Fruit fly (Drosophila melanogaster): ENCODE data around the gene CG43448.

CG43448 gene

dm6 chr3R:30189836-30190235, 47.7 kb downstream of the CG43448 start (continued):
- TF ChIP-seq CG6808 (GFP tag; optimal IDR thresholded peaks at IDR 0.05) (peak; percentile 58), CG8319 (GFP tag; optimal IDR thresholded peaks at IDR 0.05) (peak; percentile 53), Eip93F (GFP tag; optimal IDR thresholded peaks at IDR 0.05) (peak; percentile 19), CG7368 (GFP tag; optimal IDR thresholded peaks at IDR 0.05) (peak; percentile 60), Hr4 (GFP tag; optimal IDR thresholded peaks at IDR 0.05) (peak; percentile 44), CG11902 (GFP tag; optimal IDR thresholded peaks at IDR 0.05) (peak; percentile 63), CG11762 (GFP tag; optimal IDR thresholded peaks at IDR 0.05; ENCODE audit: insufficient read depth) (peak; percentile 24), Sox102F (GFP tag; optimal IDR thresholded peaks at IDR 0.05) (peak; percentile 52), esn (GFP tag; optimal IDR thresholded peaks at IDR 0.05) (peak; percentile 80), dac (GFP tag; optimal IDR thresholded peaks at IDR 0.05) (no peak), Met (GFP tag; optimal IDR thresholded peaks at IDR 0.05) (peak; percentile 69), topi (GFP tag; optimal IDR thresholded peaks at IDR 0.05) (peak; percentile 69), CG10669 (GFP tag; optimal IDR thresholded peaks at IDR 0.05) (peak; percentile 61), Gug (GFP tag; IDR thresholded peaks at IDR 0.05) (0 out of 2 replicates have a peak, but pooled peaks have one; percentile 29), dsx (GFP tag; optimal IDR thresholded peaks at IDR 0.05; ENCODE audit: poor library complexity, severe bottlenecking) (peak; percentile 45), fkh (GFP tag; optimal IDR thresholded peaks at IDR 0.05) (no peak), Ets21C (GFP tag; optimal IDR thresholded peaks at IDR 0.05) (peak; percentile 57), CG32006 (GFP tag; optimal IDR thresholded peaks at IDR 0.05) (peak; percentile 45), Ets96B (tag; optimal IDR thresholded peaks at IDR 0.05) (peak; percentile 60), fd59A (GFP tag; optimal IDR thresholded peaks at IDR 0.05) (peak; percentile 39), CG1621 (tag; optimal IDR thresholded peaks at IDR 0.05) (peak; percentile 53), Eip75B (GFP tag; optimal IDR thresholded peaks at IDR 0.05) (peak; percentile 74), CG6276 (GFP tag; optimal IDR thresholded peaks at IDR 0.05) (no peak), CG3032 (tag; optimal IDR thresholded peaks at IDR 0.05) (peak; percentile 63), CG11294 (GFP tag; IDR thresholded peaks at IDR 0.05) (0 out of 2 replicates have a peak, but pooled peaks have one; percentile 37), CG6163 (GFP tag; IDR thresholded peaks at IDR 0.05) (peak; percentile 80), Lpt (GFP tag; optimal IDR thresholded peaks at IDR 0.05) (no peak), CG10631 (GFP tag; optimal IDR thresholded peaks at IDR 0.05) (peak; percentile 55), achi (GFP tag; optimal IDR thresholded peaks at IDR 0.05) (peak; percentile 64)

dm6 chr3R:30189398-30189797, 48.1 kb downstream of the CG43448 start:
- no peak for TF ChIP-seq CG10631 (GFP tag; optimal IDR thresholded peaks at IDR 0.05)
- no peak for TF ChIP-seq esn (GFP tag; optimal IDR thresholded peaks at IDR 0.05)
- no peak for TF ChIP-seq spab (GFP tag; optimal IDR thresholded peaks at IDR 0.05)
- TF ChIP-seq Blimp-1 (GFP tag; optimal IDR thresholded peaks at IDR 0.05): no peak
- TF ChIP-seq CG6163 (GFP tag; IDR thresholded peaks at IDR 0.05): no peak
